Fruit fly (Drosophila melanogaster): ENCODE measurements around the gene CG7065.

DNA sequence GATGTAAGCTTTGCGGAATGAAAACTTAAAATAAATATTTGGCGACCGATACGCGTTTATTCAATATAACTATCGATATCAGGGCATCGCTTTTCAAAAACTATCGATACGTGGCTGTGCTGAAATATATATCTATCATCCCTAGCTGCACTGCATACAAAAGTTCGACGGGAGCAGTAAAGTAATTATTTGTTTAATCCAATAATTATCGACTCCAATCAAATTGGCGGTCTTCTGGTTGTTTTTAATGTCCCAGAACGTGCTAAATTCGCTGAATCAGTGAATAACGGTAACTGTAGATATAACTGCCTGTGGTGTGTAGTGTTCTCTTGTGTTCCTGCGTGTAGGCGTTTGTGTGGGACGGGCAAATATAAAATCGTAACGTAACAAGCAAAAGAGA is 20.8 kb downstream of the CG7065 start, which contains the start of gene mei-P26:
- TF ChIP-seq CG34367 (tag; optimal IDR thresholded peaks at IDR 0.05) (no peak), CG4496 (GFP tag; IDR thresholded peaks at IDR 0.05) (no peak), Pif1A (GFP tag; optimal IDR thresholded peaks at IDR 0.05) (no peak), Ets98B (GFP tag; IDR thresholded peaks at IDR 0.05) (no peak), CG17806 (tag; optimal IDR thresholded peaks at IDR 0.05) (no peak), EcR (GFP tag; optimal IDR thresholded peaks at IDR 0.05) (no peak), CG10348 (GFP tag; IDR thresholded peaks at IDR 0.05) (no peak), Snoo (tag; optimal IDR thresholded peaks at IDR 0.05) (no peak), CG14655 (GFP tag; optimal IDR thresholded peaks at IDR 0.05) (no peak), fd96Ca (GFP tag; IDR thresholded peaks at IDR 0.05) (no peak), CG13204 (GFP tag; optimal IDR thresholded peaks at IDR 0.05) (no peak), CG15710 (tag; optimal IDR thresholded peaks at IDR 0.05) (no peak), CG8301 (tag; optimal IDR thresholded peaks at IDR 0.05) (no peak)

Measured in whole organism, pupa.